Worm (Caenorhabditis elegans) whole organism, L4 larva: Measurements from ENCODE around the gene ZK686.5.

Experiments
- F44E2.7 ChIP-seq: fragments of 200-800 bp; sonication (Bioruptor generic); IDR thresholded peaks from 2 replicates; pipeline ENCODE4 v2.1.2; 2022; ENCODE audit warnings: missing genetic modification characterization, missing compliant biosample characterization
- R02D3.7 ChIP-seq: fragments of 150-350 bp; sonication (generic microtip); optimal IDR thresholded peaks from 3 replicates; lab custom pipeline; 2014; ENCODE audit warnings: missing biosample characterization, missing genetic modification characterization
- aly-2 ChIP-seq: sonication (generic microtip); optimal IDR thresholded peaks from 2 replicates; lab custom pipeline; 2018; ENCODE audit warnings: missing biosample characterization, missing genetic modification characterization
- ctbp-1 ChIP-seq: fragments of 200-800 bp; sonication (Bioruptor generic); IDR thresholded peaks from 2 replicates; pipeline ENCODE4 v1.3.6; 2022; ENCODE audit warnings: missing genetic modification reagents, missing genetic modification characterization, missing compliant biosample characterization
- dpl-1 ChIP-seq: fragments of 150-350 bp; optimal IDR thresholded peaks from 2 replicates; lab custom pipeline; 2014; ENCODE audit warnings: missing biosample characterization, missing genetic modification reagents, missing genetic modification characterization
- pqm-1 ChIP-seq: sonication (generic microtip); optimal IDR thresholded peaks from 2 replicates; lab custom pipeline; 2017; ENCODE audit warnings: missing biosample characterization, missing genetic modification characterization

- TF ChIP-seq aly-2 (tag; lab: Kevin White, UChicago) (no peak), R02D3.7 (no peak), pqm-1 (tag; lab: Kevin White, UChicago) (no peak), ctbp-1 (GFP tag; lab: Robert Waterston, UW) (no peak), dpl-1 (GFP tag; lab: Kevin White, UChicago) (no peak), F44E2.7 (no peak)
Observed at ce11 chrIII:7779313-7779712, 12.0 kb upstream of the ZK686.5 start.
